Fruit fly (Drosophila melanogaster): ENCODE data around the gene NTPase.

Gene NTPase

dm6 chr2L:2908440-2909154 lies 22.9 kb upstream of the NTPase start (continued):
- TF ChIP-seq vvl (GFP tag; IDR thresholded peaks at IDR 0.05) = peak; percentile 21; the same call in 1 of the 2 replicates
- TF ChIP-seq Nf-YB (GFP tag; optimal IDR thresholded peaks at IDR 0.05) = no peak
- peak; percentile 73 for TF ChIP-seq kni (GFP tag; optimal IDR thresholded peaks at IDR 0.05)
- TF ChIP-seq Doc3 (GFP tag; IDR thresholded peaks at IDR 0.05; ENCODE audit: partially characterized antibody) = 0 out of 3 replicates have a peak, but pooled peaks have one; percentile 14
- no peak for TF ChIP-seq CG15011 (GFP tag; optimal IDR thresholded peaks at IDR 0.05)
- no peak for TF ChIP-seq CG17328 (GFP tag; IDR thresholded peaks at IDR 0.05)
- TF ChIP-seq inv (GFP tag; IDR thresholded peaks at IDR 0.05; ENCODE audit: partially characterized antibody) = no peak
- TF ChIP-seq mam (GFP tag; optimal IDR thresholded peaks at IDR 0.05) = no peak
- no peak for TF ChIP-seq corto (GFP tag; optimal IDR thresholded peaks at IDR 0.05)
- TF ChIP-seq sim (GFP tag; IDR thresholded peaks at IDR 0.05) = no peak
- TF ChIP-seq CG10565 (GFP tag; optimal IDR thresholded peaks at IDR 0.05) = no peak
- no peak for TF ChIP-seq exex (tag; optimal IDR thresholded peaks at IDR 0.05)
- TF ChIP-seq Eip74EF (GFP tag; optimal IDR thresholded peaks at IDR 0.05) = no peak
- no peak for TF ChIP-seq p53 (GFP tag; optimal IDR thresholded peaks at IDR 0.05)
- no peak for TF ChIP-seq Scr (GFP tag; IDR thresholded peaks at IDR 0.05; ENCODE audit: partially characterized antibody)
- no peak for TF ChIP-seq sob (GFP tag; IDR thresholded peaks at IDR 0.05)
- no peak for TF ChIP-seq Opbp (GFP tag; IDR thresholded peaks at IDR 0.05; ENCODE audit: partially characterized antibody)
- TF ChIP-seq CG32532 (GFP tag; IDR thresholded peaks at IDR 0.05) = peak; percentile 7; the same call in 1 of the 2 replicates
- TF ChIP-seq cato (GFP tag; optimal IDR thresholded peaks at IDR 0.05; ENCODE audit: borderline replicate concordance) = no peak

- TF ChIP-seq CG17568 (GFP tag; optimal IDR thresholded peaks at IDR 0.05) (no peak), CG12071 (GFP tag; optimal IDR thresholded peaks at IDR 0.05) (no peak), pros (GFP tag; optimal IDR thresholded peaks at IDR 0.05) (peak; percentile 8), HmgD (GFP tag; optimal IDR thresholded peaks at IDR 0.05) (no peak), Oli (tag; optimal IDR thresholded peaks at IDR 0.05) (no peak), CG18619 (GFP tag; optimal IDR thresholded peaks at IDR 0.05) (no peak), bowl (GFP tag; IDR thresholded peaks at IDR 0.05) (no peak), rib (GFP tag; IDR thresholded peaks at IDR 0.05) (0 out of 2 replicates have a peak, but pooled peaks have one; percentile 30), CG8388 (GFP tag; optimal IDR thresholded peaks at IDR 0.05) (no peak), sqz (GFP tag; optimal IDR thresholded peaks at IDR 0.05) (no peak), bcd (GFP tag; optimal IDR thresholded peaks at IDR 0.05) (no peak), CG1602 (GFP tag; optimal IDR thresholded peaks at IDR 0.05) (no peak), CG7372 (GFP tag; IDR thresholded peaks at IDR 0.05) (no peak), CG1024 (GFP tag; IDR thresholded peaks at IDR 0.05) (no peak), Med (GFP tag) (peak; percentile 44), Ets65A (GFP tag) (no peak), CG6654 (GFP tag; optimal IDR thresholded peaks at IDR 0.05) (peak; percentile 92), Hey (tag; optimal IDR thresholded peaks at IDR 0.05) (no peak), CG4617 (GFP tag; optimal IDR thresholded peaks at IDR 0.05; ENCODE audit: borderline replicate concordance) (no peak), maf-S (GFP tag; optimal IDR thresholded peaks at IDR 0.05) (no peak), CG10979 (tag; optimal IDR thresholded peaks at IDR 0.05) (no peak), ci (GFP tag; IDR thresholded peaks at IDR 0.05) (0 out of 3 replicates have a peak, but pooled peaks have one; percentile 13), sisA (GFP tag; IDR thresholded peaks at IDR 0.05) (no peak), Nf-YB (GFP tag; optimal IDR thresholded peaks at IDR 0.05) (no peak), Dbx (GFP tag; IDR thresholded peaks at IDR 0.05) (0 out of 3 replicates have a peak, but pooled peaks have one; percentile 14), fd96Cb (tag; optimal IDR thresholded peaks at IDR 0.05) (no peak), stc (GFP tag; IDR thresholded peaks at IDR 0.05) (0 out of 2 replicates have a peak, but pooled peaks have one; percentile 8), Vsx1 (GFP tag; optimal IDR thresholded peaks at IDR 0.05) (no peak), NC2α (GFP tag; optimal IDR thresholded peaks at IDR 0.05) (no peak), gro (GFP tag; optimal IDR thresholded peaks at IDR 0.05) (no peak), Blimp-1 (GFP tag; optimal IDR thresholded peaks at IDR 0.05) (no peak)
Observed at dm6 chr2L:2907776-2908175, 22.1 kb upstream of the NTPase start.

Measured in whole organism, embryonic.